Fruit fly (Drosophila melanogaster) whole organism, prepupa: ENCODE data around the gene CG32280.

Source experiments
- Blimp-1 ChIP-seq: fragments of 200-800 bp; sonication (Bioruptor generic); optimal IDR thresholded peaks from 3 replicates; lab custom pipeline; 2017; ENCODE audit warnings: missing biosample characterization, missing genetic modification characterization, mild to moderate bottlenecking, moderate library complexity, missing genetic modification reagents
- CG10631 ChIP-seq: fragments of 200-800 bp; sonication (Bioruptor generic); optimal IDR thresholded peaks from 2 replicates; lab custom pipeline; 2016; ENCODE audit warnings: missing biosample characterization, missing genetic modification characterization
- CG11294 ChIP-seq: fragments of 200-800 bp; sonication (Bioruptor generic); IDR thresholded peaks from 2 replicates; pipeline ENCODE4 v1.3.6; 2022; ENCODE audit warnings: missing biosample characterization, missing genetic modification characterization
- CG11762 ChIP-seq: fragments of 200-800 bp; sonication (Bioruptor generic); optimal IDR thresholded peaks from 3 replicates; lab custom pipeline; 2016; ENCODE audit warnings: missing biosample characterization, missing genetic modification characterization; ENCODE audit not compliant: insufficient read depth
- CG11902 ChIP-seq: fragments of 200-800 bp; sonication (Bioruptor generic); optimal IDR thresholded peaks from 3 replicates; lab custom pipeline; 2016; ENCODE audit warnings: missing biosample characterization, missing genetic modification characterization
- CG15336 ChIP-seq: fragments of 200-800 bp; sonication (Bioruptor generic); IDR thresholded peaks from 2 replicates; pipeline ENCODE4 v1.3.6; 2022; ENCODE audit warnings: missing biosample characterization, missing genetic modification characterization
- CG1621 ChIP-seq: fragments of 200-800 bp; sonication (Bioruptor generic); optimal IDR thresholded peaks from 3 replicates; lab custom pipeline; 2018; ENCODE audit warnings: missing biosample characterization, mild to moderate bottlenecking, missing genetic modification characterization
- CG16779 ChIP-seq: fragments of 200-800 bp; sonication (Bioruptor generic); optimal IDR thresholded peaks from 3 replicates; lab custom pipeline; 2017; ENCODE audit warnings: missing biosample characterization, mild to moderate bottlenecking, missing genetic modification characterization
- CG3032 ChIP-seq: fragments of 200-800 bp; optimal IDR thresholded peaks from 2 replicates; lab custom pipeline; 2019; ENCODE audit warnings: missing biosample characterization, mild to moderate bottlenecking, missing genetic modification characterization, moderate library complexity
- CG31627 ChIP-seq: fragments of 200-800 bp; sonication (Bioruptor generic); optimal IDR thresholded peaks from 3 replicates; lab custom pipeline; 2016; ENCODE audit warnings: missing biosample characterization, missing genetic modification characterization
- CG32006 ChIP-seq: fragments of 200-800 bp; sonication (Bioruptor generic); optimal IDR thresholded peaks from 3 replicates; lab custom pipeline; 2017; ENCODE audit warnings: missing biosample characterization, mild to moderate bottlenecking, missing genetic modification characterization
- CG34406 ChIP-seq: fragments of 200-800 bp; sonication (Bioruptor generic); optimal IDR thresholded peaks from 3 replicates; lab custom pipeline; 2016; ENCODE audit warnings: missing biosample characterization, missing genetic modification characterization
- CG3919 ChIP-seq: fragments of 200-800 bp; sonication (Bioruptor generic); optimal IDR thresholded peaks from 3 replicates; lab custom pipeline; 2016; ENCODE audit warnings: missing biosample characterization, missing genetic modification characterization
- CG6163 ChIP-seq: fragments of 200-800 bp; sonication (Bioruptor generic); IDR thresholded peaks from 3 replicates; pipeline ENCODE4 v1.3.6; 2022; ENCODE audit warnings: missing biosample characterization, missing genetic modification characterization
- CG6276 ChIP-seq: fragments of 200-800 bp; sonication (Bioruptor generic); optimal IDR thresholded peaks from 2 replicates; lab custom pipeline; 2017; ENCODE audit warnings: missing biosample characterization, mild to moderate bottlenecking, missing genetic modification characterization
- CG6808 ChIP-seq: fragments of 200-800 bp; sonication (Bioruptor generic); optimal IDR thresholded peaks from 3 replicates; lab custom pipeline; 2017; ENCODE audit warnings: missing biosample characterization, missing genetic modification characterization, mild to moderate bottlenecking, moderate library complexity, missing genetic modification reagents
- CG6854 ChIP-seq: fragments of 200-800 bp; sonication (Bioruptor generic); optimal IDR thresholded peaks from 2 replicates; lab custom pipeline; 2017; ENCODE audit warnings: missing biosample characterization, mild to moderate bottlenecking, missing genetic modification characterization
- CG7368 ChIP-seq: fragments of 200-800 bp; sonication (Bioruptor generic); optimal IDR thresholded peaks from 3 replicates; lab custom pipeline; 2016; ENCODE audit warnings: missing biosample characterization, missing genetic modification characterization
- CG8119 ChIP-seq: fragments of 200-800 bp; sonication (Bioruptor generic); IDR thresholded peaks from 3 replicates; pipeline ENCODE4 v1.3.6; 2022; ENCODE audit warnings: missing biosample characterization, missing genetic modification characterization
- CG8632 ChIP-seq: fragments of 200-800 bp; sonication (Bioruptor generic); optimal IDR thresholded peaks from 3 replicates; lab custom pipeline; 2016; ENCODE audit warnings: missing biosample characterization, missing genetic modification characterization
- Eip75B ChIP-seq: fragments of 200-800 bp; sonication (Bioruptor generic); optimal IDR thresholded peaks from 3 replicates; lab custom pipeline; 2016; ENCODE audit warnings: missing biosample characterization, missing genetic modification characterization
- Eip78C ChIP-seq: fragments of 200-800 bp; sonication (Bioruptor generic); peaks from one replicate; lab custom pipeline; 2016; ENCODE audit warnings: missing biosample characterization, missing genetic modification characterization
- Ets21C ChIP-seq: fragments of 200-800 bp; sonication (Bioruptor generic); optimal IDR thresholded peaks from 3 replicates; lab custom pipeline; 2016; ENCODE audit warnings: missing biosample characterization, missing genetic modification characterization
- Ets96B ChIP-seq: fragments of 200-800 bp; optimal IDR thresholded peaks from 2 replicates; lab custom pipeline; 2019; ENCODE audit warnings: missing biosample characterization, mild to moderate bottlenecking, missing genetic modification characterization, moderate library complexity
- Gug ChIP-seq: fragments of 200-800 bp; sonication (Bioruptor generic); IDR thresholded peaks from 2 replicates; pipeline ENCODE4 v1.3.6; 2022; ENCODE audit warnings: missing biosample characterization, missing genetic modification characterization
- Hr38 ChIP-seq: sonication (Bioruptor generic); optimal IDR thresholded peaks from 2 replicates; lab custom pipeline; 2016; ENCODE audit warnings: missing biosample characterization, missing genetic modification characterization
- Hr39 ChIP-seq: fragments of 200-800 bp; sonication (Bioruptor generic); optimal IDR thresholded peaks from 2 replicates; lab custom pipeline; 2016; ENCODE audit warnings: missing biosample characterization, missing genetic modification characterization
- Hr4 ChIP-seq: fragments of 200-800 bp; sonication (Bioruptor generic); optimal IDR thresholded peaks from 3 replicates; lab custom pipeline; 2016; ENCODE audit warnings: missing biosample characterization, missing genetic modification characterization
- Lpt ChIP-seq: fragments of 200-800 bp; sonication (Bioruptor generic); optimal IDR thresholded peaks from 3 replicates; lab custom pipeline; 2016; ENCODE audit warnings: missing biosample characterization, missing genetic modification characterization
- Met ChIP-seq: fragments of 200-800 bp; sonication (Bioruptor generic); optimal IDR thresholded peaks from 3 replicates; lab custom pipeline; 2016; ENCODE audit warnings: missing biosample characterization, missing genetic modification characterization
- OdsH ChIP-seq: fragments of 200-800 bp; sonication (Bioruptor generic); optimal IDR thresholded peaks from 3 replicates; lab custom pipeline; 2016; ENCODE audit warnings: missing biosample characterization, missing genetic modification characterization
- Sox102F ChIP-seq: fragments of 200-800 bp; sonication (Bioruptor generic); optimal IDR thresholded peaks from 2 replicates; lab custom pipeline; 2016; ENCODE audit warnings: missing biosample characterization, mild to moderate bottlenecking, missing genetic modification characterization
- Sox14 ChIP-seq: fragments of 200-800 bp; sonication (Bioruptor generic); optimal IDR thresholded peaks from 3 replicates; lab custom pipeline; 2016; ENCODE audit warnings: missing biosample characterization, missing genetic modification characterization
- Sox15 ChIP-seq: fragments of 200-800 bp; sonication (Bioruptor generic); optimal IDR thresholded peaks from 3 replicates; lab custom pipeline; 2016; ENCODE audit warnings: missing biosample characterization, missing genetic modification characterization
- achi ChIP-seq: fragments of 200-800 bp; sonication (Bioruptor generic); optimal IDR thresholded peaks from 3 replicates; lab custom pipeline; 2016; ENCODE audit warnings: missing biosample characterization, missing genetic modification characterization
- cyc ChIP-seq: fragments of 200-800 bp; sonication (Bioruptor generic); optimal IDR thresholded peaks from 3 replicates; lab custom pipeline; 2016; ENCODE audit warnings: missing biosample characterization, missing genetic modification characterization
- dac ChIP-seq: fragments of 200-800 bp; sonication (Bioruptor generic); optimal IDR thresholded peaks from 2 replicates; lab custom pipeline; 2017; ENCODE audit warnings: missing biosample characterization, mild to moderate bottlenecking, missing genetic modification characterization
- dsx ChIP-seq: fragments of 200-800 bp; optimal IDR thresholded peaks from 3 replicates; lab custom pipeline; 2019; ENCODE audit warnings: missing biosample characterization, mild to moderate bottlenecking, missing genetic modification characterization, moderate library complexity; ENCODE audit not compliant: poor library complexity, severe bottlenecking
- eg ChIP-seq: fragments of 200-800 bp; sonication (Bioruptor generic); IDR thresholded peaks from 3 replicates; pipeline ENCODE4 v1.3.6; 2022; ENCODE audit warnings: missing biosample characterization, missing genetic modification characterization
- esn ChIP-seq: fragments of 200-800 bp; sonication (Bioruptor generic); optimal IDR thresholded peaks from 2 replicates; lab custom pipeline; 2016; ENCODE audit warnings: missing biosample characterization, mild to moderate bottlenecking, missing genetic modification characterization, moderate library complexity
- fd59A ChIP-seq: fragments of 200-800 bp; sonication (Bioruptor generic); optimal IDR thresholded peaks from 2 replicates; lab custom pipeline; 2017; ENCODE audit warnings: missing biosample characterization, mild to moderate bottlenecking, missing genetic modification characterization, missing genetic modification reagents
- fd85E ChIP-seq: fragments of 200-800 bp; sonication (Bioruptor generic); optimal IDR thresholded peaks from 3 replicates; lab custom pipeline; 2016; ENCODE audit warnings: missing biosample characterization, missing genetic modification characterization
- fkh ChIP-seq: fragments of 200-800 bp; sonication (Bioruptor generic); optimal IDR thresholded peaks from 3 replicates; lab custom pipeline; 2017; ENCODE audit warnings: missing biosample characterization, mild to moderate bottlenecking, missing genetic modification characterization, moderate library complexity
- lz ChIP-seq: fragments of 200-800 bp; sonication (Bioruptor generic); optimal IDR thresholded peaks from 3 replicates; lab custom pipeline; 2016; ENCODE audit warnings: missing biosample characterization, missing genetic modification characterization
- net ChIP-seq: fragments of 200-800 bp; sonication (Bioruptor generic); optimal IDR thresholded peaks from 3 replicates; lab custom pipeline; 2016; ENCODE audit warnings: missing biosample characterization, missing genetic modification characterization
- salr ChIP-seq, 2 experiments: fragments of 200-800 bp; sonication (Bioruptor generic); optimal IDR thresholded peaks; 3 replicates each; lab custom pipeline; 2016 to 2018; ENCODE audit warnings: missing biosample characterization in 2 of 2, missing genetic modification characterization in 2 of 2, mild to moderate bottlenecking in 1 of 2
- ss ChIP-seq, 2 experiments: fragments of 200-800 bp; sonication (Bioruptor generic); optimal IDR thresholded peaks; 2 replicates in 1 of 2; 3 replicates in 1 of 2; lab custom pipeline; 2017 to 2018; ENCODE audit warnings: mild to moderate bottlenecking in 2 of 2, missing biosample characterization in 2 of 2, missing genetic modification characterization in 2 of 2, moderate library complexity in 1 of 2
- svp ChIP-seq: fragments of 200-800 bp; sonication (Bioruptor generic); peaks from one replicate; lab custom pipeline; 2016; ENCODE audit warnings: missing biosample characterization, missing genetic modification characterization
- topi ChIP-seq: fragments of 200-800 bp; sonication (Bioruptor generic); optimal IDR thresholded peaks from 3 replicates; lab custom pipeline; 2016; ENCODE audit warnings: missing biosample characterization, missing genetic modification characterization
- vri ChIP-seq: fragments of 200-800 bp; sonication (Bioruptor generic); optimal IDR thresholded peaks from 3 replicates; lab custom pipeline; 2016; ENCODE audit warnings: missing biosample characterization, mild to moderate bottlenecking, missing genetic modification characterization

The CG32280 gene

dm6 chr3L:3198447-3199402 lies 33.7 kb downstream of the CG32280 start, which contains the start of the genes CG32276 and gry:
Gene CG32276, minus strand, starts transcription at chr3L:3199047.
Gene gry, plus strand, starts transcription at chr3L:3199090.
- TF ChIP-seq Blimp-1 (GFP tag; lab: Kevin White, UChicago) (peak; percentile 38), Ets21C (GFP tag; lab: Kevin White, UChicago) (peak; percentile 77), fd85E (GFP tag; lab: Kevin White, UChicago) (peak; percentile 3), Lpt (no peak), vri (GFP tag; lab: Kevin White, UChicago) (no peak), Hr39 (GFP tag; lab: Kevin White, UChicago) (peak; percentile 80), OdsH (no peak), CG7368 (GFP tag; lab: Kevin White, UChicago) (no peak), CG11762 (GFP tag; lab: Kevin White, UChicago) (peak; percentile 64), Sox14 (GFP tag; lab: Kevin White, UChicago) (no peak), svp (GFP tag; lab: Kevin White, UChicago) (peak; percentile 86), achi (GFP tag; lab: Kevin White, UChicago) (peak; percentile 60), Eip78C (GFP tag; lab: Kevin White, UChicago) (no peak), CG11294 (GFP tag; lab: Robert Waterston, UW) (peak; percentile 22; the same call in 1 of the 2 replicates), salr (GFP tag; optimal IDR thresholded peaks at IDR 0.05; lab: Kevin White, UChicago) (no peak), CG16779 (tag; lab: Kevin White, UChicago) (peak; percentile 34), Hr4 (GFP tag; lab: Kevin White, UChicago) (no peak), CG3919 (GFP tag; lab: Kevin White, UChicago) (peak; percentile 84), Gug (0 out of 2 replicates have a peak, but pooled peaks have one; percentile 27), fkh (GFP tag; lab: Kevin White, UChicago) (peak; percentile 20), lz (GFP tag; lab: Kevin White, UChicago) (peak; percentile 85), CG6808 (GFP tag; lab: Kevin White, UChicago) (no peak), Sox15 (peak; percentile 51), CG11902 (GFP tag; lab: Kevin White, UChicago) (peak; percentile 63), Eip75B (no peak), esn (peak; percentile 77), CG15336 (GFP tag; lab: Robert Waterston, UW) (peak; percentile 45; the same call in 1 of the 2 replicates), topi (GFP tag; lab: Kevin White, UChicago) (peak; percentile 70), dsx (GFP tag; lab: Kevin White, UChicago) (no peak), CG6854 (peak; percentile 71), CG8632 (GFP tag; lab: Kevin White, UChicago) (no peak), fd59A (GFP tag; lab: Kevin White, UChicago) (peak; percentile 11), dac (GFP tag; lab: Kevin White, UChicago) (no peak), CG6276 (no peak), CG3032 (tag; lab: Kevin White, UChicago) (peak; percentile 75), CG31627 (GFP tag; lab: Kevin White, UChicago) (peak; percentile 78), net (GFP tag; lab: Kevin White, UChicago) (no peak), Met (GFP tag; lab: Kevin White, UChicago) (no peak), CG32006 (GFP tag; lab: Kevin White, UChicago) (no peak), Sox102F (peak; percentile 75), ss (GFP tag; optimal IDR thresholded peaks at IDR 0.05; lab: Kevin White, UChicago) (no peak), CG10631 (GFP tag; lab: Kevin White, UChicago) (no peak), CG1621 (tag; lab: Kevin White, UChicago) (peak; percentile 48), CG6163 (GFP tag; lab: Robert Waterston, UW) (peak; percentile 65), CG34406 (peak; percentile 50), Ets96B (tag; lab: Kevin White, UChicago) (no peak), CG8119 (peak; percentile 32; the same call in 1 of the 3 replicates), eg (peak; percentile 72), cyc (GFP tag; lab: Kevin White, UChicago) (peak; percentile 81), Hr38 (GFP tag; lab: Kevin White, UChicago) (peak; percentile 0)
